Worm (Caenorhabditis elegans) whole organism, mixed stage, embryonic: Measurements from ENCODE around the gene let-413.

Experiments used
- ceh-43 ChIP-seq: fragments of 200-800 bp; sonication (Bioruptor generic); optimal IDR thresholded peaks from 2 replicates; lab custom pipeline; 2018; ENCODE audit warnings: mild to moderate bottlenecking, missing genetic modification characterization, moderate library complexity, missing compliant biosample characterization
- elt-1 ChIP-seq: sonication (generic microtip); optimal IDR thresholded peaks from 2 replicates; lab custom pipeline; 2017; ENCODE audit warnings: missing genetic modification characterization, mild to moderate bottlenecking, missing compliant biosample characterization, antibody characterized with exemption, moderate library complexity, borderline replicate concordance; ENCODE audit not compliant: insufficient read depth
- elt-3 ChIP-seq: fragments of 150-350 bp; optimal IDR thresholded peaks from 2 replicates; lab custom pipeline; 2014; ENCODE audit warnings: missing biosample characterization, missing genetic modification characterization
- lin-13 ChIP-seq: fragments of 150-350 bp; optimal IDR thresholded peaks from 2 replicates; lab custom pipeline; 2014; ENCODE audit warnings: missing biosample characterization, missing genetic modification characterization
- unc-62 ChIP-seq: fragments of 150-350 bp; optimal IDR thresholded peaks from 2 replicates; lab custom pipeline; 2014; ENCODE audit warnings: missing biosample characterization, missing genetic modification reagents, missing genetic modification characterization

The let-413 gene

DNA sequence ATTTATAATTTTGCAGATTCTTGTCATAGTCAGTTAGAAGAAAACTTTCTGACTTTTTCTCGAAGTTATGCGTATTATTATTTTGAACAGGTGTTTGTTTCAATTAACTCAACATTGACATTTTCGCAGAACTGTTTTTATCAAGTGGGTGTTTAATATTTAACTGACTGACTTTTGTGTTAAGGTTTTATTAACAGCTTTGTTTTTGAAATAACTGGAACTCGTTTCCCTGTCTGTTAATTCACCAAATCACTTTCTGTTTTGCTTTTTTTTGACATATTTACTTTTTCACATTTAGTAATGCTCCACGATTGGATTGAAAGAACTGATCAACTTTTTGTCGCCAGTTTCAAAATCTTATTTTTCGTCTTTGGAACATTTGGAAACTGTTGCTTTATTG is 52.1 kb downstream of the let-413 start, which contains the start of gene srsx-7:
srsx-7 (plus strand) TSS at position 301 of the 400 bp plus-strand sequence.
- no peak for TF ChIP-seq unc-62 (GFP tag; lab: Kevin White, UChicago)
- TF ChIP-seq elt-3 (tag; lab: Kevin White, UChicago) = no peak
- TF ChIP-seq ceh-43 (GFP tag; lab: Kevin White, UChicago) = no peak
- TF ChIP-seq lin-13 = no peak
- no peak for TF ChIP-seq elt-1 (tag; lab: Kevin White, UChicago)
